Worm (Caenorhabditis elegans): ENCODE data around the gene C44B7.11.

- TF ChIP-seq pha-4 (tag; optimal IDR thresholded peaks at IDR 0.05) (no peak), sem-2 (GFP tag; optimal IDR thresholded peaks at IDR 0.05) (no peak), lin-13 (tag; optimal IDR thresholded peaks at IDR 0.05) (no peak), ztf-11 (tag; optimal IDR thresholded peaks at IDR 0.05) (no peak), unc-62 (GFP tag; optimal IDR thresholded peaks at IDR 0.05) (no peak), lsy-2 (tag; optimal IDR thresholded peaks at IDR 0.05) (no peak), nhr-237 (tag; optimal IDR thresholded peaks at IDR 0.05) (no peak), nhr-76 (tag; optimal IDR thresholded peaks at IDR 0.05) (no peak), bed-3 (GFP tag; optimal IDR thresholded peaks at IDR 0.05) (no peak), snpc-4 (tag; optimal IDR thresholded peaks at IDR 0.05) (no peak), unc-120 (tag; optimal IDR thresholded peaks at IDR 0.05; ENCODE audit: poor library complexity, severe bottlenecking) (no peak), unc-39 (tag; optimal IDR thresholded peaks at IDR 0.05) (no peak)
Measured at ce11 chrII:6915875-6916274, 18.5 kb upstream of the C44B7.11 start, which contains the start of gene B0252.8.

All from whole organism, mixed stage, embryonic.